Fruit fly (Drosophila melanogaster): ENCODE results near the gene CG10958.
A peak's percentile ranks its signal among the peaks of the same experiment; 100 is the strongest.

CG10958 gene

dm6 chrX:8143537-8143936 is 11.5 kb downstream of the CG10958 start, which contains the start of gene CG17982 (continued):
- TF ChIP-seq tgo (GFP tag; IDR thresholded peaks at IDR 0.05) (peak; percentile 83), CG12769 (tag; optimal IDR thresholded peaks at IDR 0.05) (no peak), CG11504 (tag; optimal IDR thresholded peaks at IDR 0.05) (no peak), hkb (optimal IDR thresholded peaks at IDR 0.05) (no peak), hkb (GFP tag; IDR thresholded peaks at IDR 0.05) (peak; percentile 88), bbx (GFP tag; IDR thresholded peaks at IDR 0.05; ENCODE audit: partially characterized antibody) (peak; percentile 10; the same call in 1 of the 2 replicates), Dad (GFP tag; optimal IDR thresholded peaks at IDR 0.05) (peak; percentile 81), CG4854 (GFP tag; optimal IDR thresholded peaks at IDR 0.05) (peak; percentile 64), CG17328 (GFP tag; IDR thresholded peaks at IDR 0.05) (peak; percentile 83), CG8281 (tag; optimal IDR thresholded peaks at IDR 0.05) (peak; percentile 71), slbo (GFP tag; IDR thresholded peaks at IDR 0.05) (peak; percentile 88), Jarid2 (GFP tag; optimal IDR thresholded peaks at IDR 0.05) (no peak), nau (GFP tag; optimal IDR thresholded peaks at IDR 0.05) (no peak), Fer2 (tag; optimal IDR thresholded peaks at IDR 0.05) (peak; percentile 80), dimm (GFP tag; IDR thresholded peaks at IDR 0.05) (no peak), CG4404 (GFP tag; IDR thresholded peaks at IDR 0.05) (peak; percentile 56; the same call in 1 of the 2 replicates), Myb (GFP tag; optimal IDR thresholded peaks at IDR 0.05) (peak; percentile 66), sc (optimal IDR thresholded peaks at IDR 0.05) (no peak), sc (GFP tag; optimal IDR thresholded peaks at IDR 0.05) (peak; percentile 18), repo (GFP tag; optimal IDR thresholded peaks at IDR 0.05) (peak; percentile 79), CG17359 (tag; optimal IDR thresholded peaks at IDR 0.05) (peak; percentile 92), CG4360 (GFP tag; IDR thresholded peaks at IDR 0.05) (no peak), ham (GFP tag; IDR thresholded peaks at IDR 0.05) (no peak), pros (GFP tag; optimal IDR thresholded peaks at IDR 0.05) (peak; percentile 3), CG3847 (GFP tag; IDR thresholded peaks at IDR 0.05) (peak; percentile 81), run (tag; optimal IDR thresholded peaks at IDR 0.05) (peak; percentile 66), pnt (GFP tag; optimal IDR thresholded peaks at IDR 0.05) (peak; percentile 71), esg (GFP tag; conservative IDR thresholded peaks at IDR 0.05) (peak; percentile 74), stc (GFP tag; IDR thresholded peaks at IDR 0.05) (peak; percentile 74), scrt (GFP tag; optimal IDR thresholded peaks at IDR 0.05) (peak; percentile 71), ase (GFP tag; IDR thresholded peaks at IDR 0.05) (peak; percentile 68; the same call in 2 of the 3 replicates), dysf (GFP tag; IDR thresholded peaks at IDR 0.05) (peak; percentile 81), Sox100B (GFP tag; optimal IDR thresholded peaks at IDR 0.05) (no peak), CG14710 (tag; optimal IDR thresholded peaks at IDR 0.05) (peak; percentile 83), CG12299 (tag; optimal IDR thresholded peaks at IDR 0.05) (peak; percentile 86), CG4730 (GFP tag; IDR thresholded peaks at IDR 0.05) (peak; percentile 59), sima (GFP tag; optimal IDR thresholded peaks at IDR 0.05) (peak; percentile 33), zfh2 (GFP tag; optimal IDR thresholded peaks at IDR 0.05) (peak; percentile 88), mld (GFP tag; IDR thresholded peaks at IDR 0.05; ENCODE audit: partially characterized antibody) (no peak), zfh1 (GFP tag; IDR thresholded peaks at IDR 0.05) (peak; percentile 85), tap (tag; optimal IDR thresholded peaks at IDR 0.05) (peak; percentile 83), CG14860 (GFP tag; IDR thresholded peaks at IDR 0.05; ENCODE audit: partially characterized antibody) (no peak), CG11723 (GFP tag; optimal IDR thresholded peaks at IDR 0.05) (peak; percentile 64), TFAM (GFP tag; optimal IDR thresholded peaks at IDR 0.05) (peak; percentile 5), pita (GFP tag; optimal IDR thresholded peaks at IDR 0.05) (no peak), tx (GFP tag; optimal IDR thresholded peaks at IDR 0.05) (peak; percentile 84), gcm2 (GFP tag; optimal IDR thresholded peaks at IDR 0.05) (no peak), CG32532 (GFP tag; IDR thresholded peaks at IDR 0.05) (peak; percentile 88), kni (GFP tag; optimal IDR thresholded peaks at IDR 0.05) (peak; percentile 75), CG7556 (GFP tag; optimal IDR thresholded peaks at IDR 0.05) (peak; percentile 80), bsh (GFP tag; optimal IDR thresholded peaks at IDR 0.05) (peak; percentile 71 to 89), Sin3A (optimal IDR thresholded peaks at IDR 0.05) (no peak)

All from whole organism, embryonic.